Worm (Caenorhabditis elegans) whole organism, L2 larva: Measurements from ENCODE around the gene snb-5.

Experiments used
- F13H6.1 ChIP-seq: sonication (generic microtip); optimal IDR thresholded peaks from 2 replicates; lab custom pipeline; 2016; ENCODE audit warnings: missing genetic modification characterization, missing compliant biosample characterization
- aly-2 ChIP-seq: fragments of 150-350 bp; optimal IDR thresholded peaks from 2 replicates; lab custom pipeline; 2014; ENCODE audit warnings: missing biosample characterization, missing genetic modification characterization
- ama-1 ChIP-seq: fragments of 150-350 bp; optimal IDR thresholded peaks from 2 replicates; lab custom pipeline; 2018; ENCODE audit warnings: inconsistent platforms
- ceh-82 ChIP-seq: fragments of 150-350 bp; optimal IDR thresholded peaks from 2 replicates; lab custom pipeline; 2014; ENCODE audit warnings: missing biosample characterization, missing genetic modification characterization
- dmd-4 ChIP-seq: sonication (generic microtip); optimal IDR thresholded peaks from 2 replicates; lab custom pipeline; 2017; ENCODE audit warnings: missing biosample characterization, missing genetic modification characterization
- elt-3 ChIP-seq: sonication (generic microtip); optimal IDR thresholded peaks from 2 replicates; lab custom pipeline; 2017; ENCODE audit warnings: missing biosample characterization, missing genetic modification characterization
- fos-1 ChIP-seq: fragments of 150-350 bp; optimal IDR thresholded peaks from 2 replicates; lab custom pipeline; 2014; ENCODE audit warnings: missing biosample characterization, missing genetic modification characterization
- lsy-2 ChIP-seq, 2 experiments: fragments of 150-350 bp in 1 of 2; sonication (generic microtip) in 1 of 2; optimal IDR thresholded peaks; 2 replicates each; lab custom pipeline; 2014 to 2017; ENCODE audit warnings: missing biosample characterization in 2 of 2, missing genetic modification characterization in 2 of 2
- nhr-12 ChIP-seq: fragments of 150-350 bp; optimal IDR thresholded peaks from 2 replicates; lab custom pipeline; 2014; ENCODE audit warnings: missing biosample characterization, missing genetic modification characterization
- nhr-77 ChIP-seq: fragments of 150-350 bp; optimal IDR thresholded peaks from 2 replicates; lab custom pipeline; 2014; ENCODE audit warnings: missing biosample characterization, missing genetic modification characterization
- ztf-1 ChIP-seq: fragments of 200-800 bp; sonication (Bioruptor generic); conservative IDR thresholded peaks from 2 replicates; pipeline ENCODE4 v1.3.6; 2022; ENCODE audit warnings: missing genetic modification characterization, missing compliant biosample characterization
- ztf-11 ChIP-seq: sonication (generic microtip); optimal IDR thresholded peaks from 2 replicates; lab custom pipeline; 2017; ENCODE audit warnings: missing biosample characterization, missing genetic modification characterization
- ztf-4 ChIP-seq: fragments of 150-350 bp; optimal IDR thresholded peaks from 2 replicates; lab custom pipeline; 2014; ENCODE audit warnings: missing biosample characterization, missing genetic modification characterization

ce11 chrIII:8211562-8211961 is 8.7 kb downstream of the snb-5 start:
- TF ChIP-seq F13H6.1 = no peak
- TF ChIP-seq lsy-2 (tag; optimal IDR thresholded peaks at IDR 0.05; lab: Kevin White, UChicago) = peak in 1 of 2 experiments; percentile 54
- TF ChIP-seq nhr-12 (tag; lab: Kevin White, UChicago) = no peak
- TF ChIP-seq ama-1 = no peak
- TF ChIP-seq ztf-4 (tag; lab: Kevin White, UChicago) = no peak
- no peak for TF ChIP-seq ztf-11 (tag; lab: Kevin White, UChicago)
- TF ChIP-seq nhr-77 (tag; lab: Kevin White, UChicago) = no peak
- no peak for TF ChIP-seq fos-1 (tag; lab: Kevin White, UChicago)
- no peak for TF ChIP-seq elt-3 (tag; lab: Kevin White, UChicago)
- TF ChIP-seq dmd-4 (tag; lab: Kevin White, UChicago) = no peak
- TF ChIP-seq aly-2 (tag; lab: Kevin White, UChicago) = no peak
- no peak for TF ChIP-seq ztf-1 (GFP tag; lab: Robert Waterston, UW)
- no peak for TF ChIP-seq ceh-82 (tag; lab: Kevin White, UChicago)
